Worm (Caenorhabditis elegans): ENCODE results near the gene sars-2.

Gene sars-2

DNA sequence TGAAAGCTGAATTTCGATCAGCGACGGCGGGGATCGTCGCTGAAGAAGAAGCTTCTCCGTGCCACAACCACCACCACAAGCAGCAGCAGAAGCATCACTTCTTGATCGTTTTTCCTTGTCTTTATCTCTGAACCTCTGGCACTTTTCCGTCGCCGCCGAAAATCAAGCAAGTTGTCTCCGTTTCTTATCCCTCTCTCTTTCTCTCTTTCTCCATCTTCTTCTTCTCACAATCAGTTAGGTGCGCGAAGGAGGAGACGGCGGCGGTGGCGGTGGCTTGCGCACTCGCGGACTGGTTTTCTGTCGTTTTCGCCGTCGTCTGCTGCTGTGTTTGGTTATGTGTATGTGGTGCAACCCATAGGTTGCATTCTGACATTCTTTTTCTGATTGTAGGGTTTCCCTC, 41.0 kb downstream of the sars-2 start:
- TF ChIP-seq ekl-4 (GFP tag; IDR thresholded peaks at IDR 0.05) (0 out of 2 replicates have a peak, but pooled peaks have one; percentile 45), Y79H2A.3 (GFP tag; conservative IDR thresholded peaks at IDR 0.05) (no peak), lin-35 (GFP tag; optimal IDR thresholded peaks at IDR 0.05) (peak in 1 of 3 experiments; percentile 8), egrh-3 (GFP tag; IDR thresholded peaks at IDR 0.05) (peak; percentile 36; the same call in 1 of the 2 replicates), zfh-2 (GFP tag; conservative IDR thresholded peaks at IDR 0.05) (peak; percentile 85)

DNA sequence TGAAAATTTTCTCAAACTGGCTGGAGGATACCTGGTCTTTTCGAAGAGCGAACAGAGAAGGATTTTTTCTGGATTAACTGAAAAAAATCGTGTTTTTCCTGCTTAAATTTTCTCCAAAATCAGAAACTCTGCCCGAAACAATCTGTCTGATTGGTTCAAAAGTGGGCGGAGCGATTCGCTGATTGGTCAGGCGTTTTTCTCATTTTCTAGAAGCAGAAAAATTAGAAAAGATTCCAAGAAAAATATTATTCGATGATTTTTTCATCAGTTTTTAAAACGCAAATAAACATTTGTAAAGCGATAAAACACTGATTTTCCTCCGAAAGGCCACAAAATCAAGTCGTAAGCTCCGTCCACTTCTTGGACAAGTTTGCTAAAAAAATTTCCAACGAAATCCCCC, 41.5 kb downstream of the sars-2 start:
- TF ChIP-seq F37B4.10 (GFP tag; IDR thresholded peaks at IDR 0.05) (no peak), ztf-26 (tag; optimal IDR thresholded peaks at IDR 0.05) (no peak), unc-130 (GFP tag; optimal IDR thresholded peaks at IDR 0.05) (no peak), snpc-1.3 (tag; optimal IDR thresholded peaks at IDR 0.05; ENCODE audit: insufficient read depth) (no peak), F55B11.4 (tag; optimal IDR thresholded peaks at IDR 0.05; ENCODE audit: borderline replicate concordance, insufficient read depth) (no peak), hrde-1 (tag; optimal IDR thresholded peaks at IDR 0.05; ENCODE audit: borderline replicate concordance) (no peak), ztf-28 (GFP tag; IDR thresholded peaks at IDR 0.05) (no peak), hmg-1.2 (GFP tag; IDR thresholded peaks at IDR 0.05) (no peak), lir-1 (GFP tag; conservative IDR thresholded peaks at IDR 0.05) (no peak), hlh-26 (GFP tag; conservative IDR thresholded peaks at IDR 0.05) (no peak), Y95B8A.8 (GFP tag; IDR thresholded peaks at IDR 0.05) (no peak), chd-7 (tag; optimal IDR thresholded peaks at IDR 0.05) (no peak), nhr-179 (tag; optimal IDR thresholded peaks at IDR 0.05) (no peak), tbx-9 (tag; optimal IDR thresholded peaks at IDR 0.05; ENCODE audit: borderline replicate concordance) (no peak), C17E4.6 (GFP tag; IDR thresholded peaks at IDR 0.05) (no peak), mel-28 (tag; optimal IDR thresholded peaks at IDR 0.05; ENCODE audit: borderline replicate concordance) (no peak), nfya-1 (tag; optimal IDR thresholded peaks at IDR 0.05; ENCODE audit: borderline replicate concordance, insufficient read depth) (no peak), attf-6 (GFP tag; IDR thresholded peaks at IDR 0.05) (no peak)

DNA sequence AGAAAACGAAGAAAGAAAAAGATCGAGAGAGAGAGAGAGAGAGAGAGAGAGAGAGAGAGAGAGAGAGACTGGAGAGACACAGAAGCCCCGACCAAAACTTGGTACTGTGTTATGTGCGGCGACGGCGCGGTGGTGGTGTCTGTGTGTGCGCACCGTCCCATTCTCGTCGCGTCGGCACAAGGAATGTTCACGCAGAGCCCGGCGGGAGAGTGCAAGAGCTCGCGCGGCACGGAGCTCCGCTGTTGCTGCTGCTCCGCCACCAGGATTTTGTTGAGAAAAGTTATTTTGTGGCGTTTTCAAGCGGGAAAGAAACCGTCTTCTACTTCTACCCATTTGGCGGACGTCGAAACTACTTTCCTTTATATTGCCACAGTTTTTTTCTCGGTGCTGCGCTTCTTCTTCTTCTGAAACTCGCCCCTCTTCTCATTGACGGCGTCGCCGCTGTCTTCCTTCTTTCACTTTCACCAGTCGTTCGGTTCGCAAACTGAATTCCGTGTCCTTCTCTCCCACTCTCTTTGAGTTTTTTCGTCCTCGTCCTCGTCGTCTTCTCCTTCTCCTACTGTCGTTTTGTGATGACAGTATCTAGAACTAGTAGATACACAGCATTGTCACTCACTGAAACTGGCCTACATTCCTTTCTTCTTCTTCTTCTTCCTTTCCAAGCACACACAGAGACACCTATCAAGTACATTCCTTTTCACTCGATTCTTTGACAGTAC, 42.1 kb downstream of the sars-2 start:
- TF ChIP-seq pbrm-1 (GFP tag; IDR thresholded peaks at IDR 0.05) (no peak), egrh-3 (GFP tag; IDR thresholded peaks at IDR 0.05) (peak; percentile 85), lin-40 (tag; optimal IDR thresholded peaks at IDR 0.05) (peak; percentile 3), mcd-1 (GFP tag; IDR thresholded peaks at IDR 0.05) (0 out of 2 replicates have a peak, but pooled peaks have one; percentile 24), Y53G8AR.9 (GFP tag; conservative IDR thresholded peaks at IDR 0.05) (no peak), egl-18 (GFP tag; IDR thresholded peaks at IDR 0.05) (no peak), mes-4 (tag; optimal IDR thresholded peaks at IDR 0.05) (no peak), dox-1 (GFP tag; IDR thresholded peaks at IDR 0.05) (0 out of 2 replicates have a peak, but pooled peaks have one; percentile 30), F37B4.10 (GFP tag; IDR thresholded peaks at IDR 0.05) (0 out of 2 replicates have a peak, but pooled peaks have one; percentile 10), lag-1 (GFP tag; IDR thresholded peaks at IDR 0.05) (no peak), zfh-2 (GFP tag; conservative IDR thresholded peaks at IDR 0.05) (peak; percentile 94), lin-26 (GFP tag; IDR thresholded peaks at IDR 0.05) (peak; percentile 47; the same call in 1 of the 2 replicates)

Measured in whole organism, young adult.